Worm (Caenorhabditis elegans): ENCODE results near the gene F39E9.14.

Gene F39E9.14

ce11 chrII:3250195-3250594 lies 40.2 kb downstream of the F39E9.14 start:
- TF ChIP-seq F13H6.1 (tag; optimal IDR thresholded peaks at IDR 0.05) (no peak), sox-2 (GFP tag; IDR thresholded peaks at IDR 0.05) (no peak), unc-42 (tag; optimal IDR thresholded peaks at IDR 0.05) (no peak), ceh-30 (tag; optimal IDR thresholded peaks at IDR 0.05) (no peak), unc-3 (GFP tag; conservative IDR thresholded peaks at IDR 0.05) (no peak), unc-3 (tag; optimal IDR thresholded peaks at IDR 0.05) (no peak), ref-2 (tag; optimal IDR thresholded peaks at IDR 0.05) (no peak), ets-4 (tag; optimal IDR thresholded peaks at IDR 0.05) (no peak), C38D4.7 (GFP tag; optimal IDR thresholded peaks at IDR 0.05) (no peak), eyg-1 (tag; optimal IDR thresholded peaks at IDR 0.05) (no peak)

- no peak for TF ChIP-seq tbx-2 (tag; optimal IDR thresholded peaks at IDR 0.05)
- no peak for TF ChIP-seq unc-3 (GFP tag; conservative IDR thresholded peaks at IDR 0.05)
- TF ChIP-seq unc-3 (tag; optimal IDR thresholded peaks at IDR 0.05) = no peak
- no peak for TF ChIP-seq T23F11.4 (GFP tag; optimal IDR thresholded peaks at IDR 0.05)
- no peak for TF ChIP-seq F13H6.1 (tag; optimal IDR thresholded peaks at IDR 0.05)
- TF ChIP-seq ets-4 (tag; optimal IDR thresholded peaks at IDR 0.05) = no peak
- TF ChIP-seq ahr-1 (tag; optimal IDR thresholded peaks at IDR 0.05) = no peak
- no peak for TF ChIP-seq ttx-3 (tag; optimal IDR thresholded peaks at IDR 0.05)
- no peak for TF ChIP-seq ama-1 (optimal IDR thresholded peaks at IDR 0.05)
- no peak for TF ChIP-seq elt-4 (tag; optimal IDR thresholded peaks at IDR 0.05)
- TF ChIP-seq Y22D7AL.16 (tag; optimal IDR thresholded peaks at IDR 0.05) = no peak
- TF ChIP-seq ztf-16 (tag; optimal IDR thresholded peaks at IDR 0.05) = no peak
- TF ChIP-seq nhr-232 (tag; optimal IDR thresholded peaks at IDR 0.05) = no peak
- no peak for TF ChIP-seq che-1 (tag; optimal IDR thresholded peaks at IDR 0.05)
- no peak for TF ChIP-seq hlh-8 (tag; optimal IDR thresholded peaks at IDR 0.05)
- no peak for TF ChIP-seq dmd-4 (tag; optimal IDR thresholded peaks at IDR 0.05; ENCODE audit: borderline replicate concordance)
- TF ChIP-seq K09A11.1 (tag; optimal IDR thresholded peaks at IDR 0.05; ENCODE audit: insufficient read depth) = no peak
- no peak for TF ChIP-seq syd-9 (tag; optimal IDR thresholded peaks at IDR 0.05)
- TF ChIP-seq hlh-13 (GFP tag; optimal IDR thresholded peaks at IDR 0.05) = no peak
- no peak for TF ChIP-seq hlh-6 (tag; optimal IDR thresholded peaks at IDR 0.05)
- no peak for TF ChIP-seq mec-3 (tag; optimal IDR thresholded peaks at IDR 0.05; ENCODE audit: borderline replicate concordance)
These were observed 41.0 kb downstream of the F39E9.14 start, which contains the start of gene clec-124 for ce11 chrII:3249406-3249805. clec-124 (plus strand) TSS chrII:3249706.

ce11 chrII:3248043-3248718 lies 42.3 kb downstream of the F39E9.14 start, which contains the start of the genes fbxc-50 and C17F4.2:
fbxc-50 (minus strand) TSS chrII:3248123.
C17F4.2 (plus strand) TSS chrII:3248668.
- TF ChIP-seq sdc-2 (tag; optimal IDR thresholded peaks at IDR 0.05) = no peak
- no peak for TF ChIP-seq hlh-15 (tag; optimal IDR thresholded peaks at IDR 0.05)
- no peak for TF ChIP-seq ceh-19 (GFP tag; optimal IDR thresholded peaks at IDR 0.05)
- no peak for TF ChIP-seq unc-55 (GFP tag; optimal IDR thresholded peaks at IDR 0.05)
- TF ChIP-seq elt-4 (tag; optimal IDR thresholded peaks at IDR 0.05) = no peak
- no peak for TF ChIP-seq lin-11 (tag; optimal IDR thresholded peaks at IDR 0.05)
- TF ChIP-seq pqm-1 (tag; optimal IDR thresholded peaks at IDR 0.05) = no peak
- TF ChIP-seq eyg-1 (tag; optimal IDR thresholded peaks at IDR 0.05) = no peak
- no peak for TF ChIP-seq fkh-10 (GFP tag; optimal IDR thresholded peaks at IDR 0.05)
- no peak for TF ChIP-seq ceh-22 (tag; optimal IDR thresholded peaks at IDR 0.05)
- no peak for TF ChIP-seq ets-4 (tag; optimal IDR thresholded peaks at IDR 0.05)
- no peak for TF ChIP-seq ref-2 (tag; optimal IDR thresholded peaks at IDR 0.05)
- no peak for TF ChIP-seq dve-1 (tag; optimal IDR thresholded peaks at IDR 0.05)
- no peak for TF ChIP-seq rnt-1 (tag; optimal IDR thresholded peaks at IDR 0.05)
- no peak for TF ChIP-seq unc-42 (tag; optimal IDR thresholded peaks at IDR 0.05)
- TF ChIP-seq fax-1 (tag; optimal IDR thresholded peaks at IDR 0.05) = no peak
- TF ChIP-seq nhr-11 (tag; optimal IDR thresholded peaks at IDR 0.05) = no peak
